Fruit fly (Drosophila melanogaster): ENCODE measurements around the gene CG31436.

Gene CG31436

dm6 chr3R:25287128-25287527 is 16.8 kb upstream of the CG31436 start, which contains the start of gene CG13658:
TSS of gene CG13658 (plus strand) at chr3R:25287474.
- peak; percentile 40 for TF ChIP-seq CG17801 (GFP tag; optimal IDR thresholded peaks at IDR 0.05; ENCODE audit: partially characterized antibody)

- no peak for TF ChIP-seq CG17801 (GFP tag; optimal IDR thresholded peaks at IDR 0.05; ENCODE audit: partially characterized antibody)
These were observed 14.3 kb upstream of the CG31436 start, which contains the start of gene CG11893 for dm6 chr3R:25289589-25289988. TSS of gene CG11893 (plus strand) at chr3R:25289889.

- TF ChIP-seq CG17801 (GFP tag; optimal IDR thresholded peaks at IDR 0.05; ENCODE audit: partially characterized antibody) = peak; percentile 90
These were observed 11.1 kb upstream of the CG31436 start, which contains the start of gene CG31098 for dm6 chr3R:25292864-25293284. TSS of gene CG31098 (minus strand) at chr3R:25292977.

- no peak for TF ChIP-seq CG17801 (GFP tag; optimal IDR thresholded peaks at IDR 0.05; ENCODE audit: partially characterized antibody)
These were observed 8.5 kb upstream of the CG31436 start, which contains the start of gene CG31102 for dm6 chr3R:25295320-25296020. TSS of gene CG31102 (minus strand) at chr3R:25295594.

dm6 chr3R:25297678-25298077 is 6.3 kb upstream of the CG31436 start, which contains the start of gene CG31097:
TSS of gene CG31097 (minus strand) at chr3R:25297778.
- TF ChIP-seq CG17801 (GFP tag; optimal IDR thresholded peaks at IDR 0.05; ENCODE audit: partially characterized antibody) = no peak

dm6 chr3R:25299507-25299964 is 4.4 kb upstream of the CG31436 start, which contains the start of gene CG31288:
TSS of gene CG31288 (minus strand) at chr3R:25299557.
- TF ChIP-seq CG17801 (GFP tag; optimal IDR thresholded peaks at IDR 0.05; ENCODE audit: partially characterized antibody) = no peak

- TF ChIP-seq CG17801 (GFP tag; optimal IDR thresholded peaks at IDR 0.05; ENCODE audit: partially characterized antibody) = no peak
These were observed 3.4 kb upstream of the CG31436 start, which contains the start of gene CG13659 for dm6 chr3R:25300575-25300974. TSS of gene CG13659 (plus strand) at chr3R:25300891.

dm6 chr3R:25302239-25302638 is 1.7 kb upstream of the CG31436 start, which contains the start of gene CG31370:
TSS of gene CG31370 (plus strand) at chr3R:25302464.
- TF ChIP-seq CG17801 (GFP tag; optimal IDR thresholded peaks at IDR 0.05; ENCODE audit: partially characterized antibody) = no peak

- no peak for TF ChIP-seq CG17801 (GFP tag; optimal IDR thresholded peaks at IDR 0.05; ENCODE audit: partially characterized antibody)
These were observed 2.0 kb downstream of the CG31436 start for dm6 chr3R:25305822-25306544.

dm6 chr3R:25308228-25308627 is 4.3 kb downstream of the CG31436 start, which contains the start of gene CG10550:
TSS of gene CG10550 (minus strand) at chr3R:25308391.
- no peak for TF ChIP-seq CG17801 (GFP tag; optimal IDR thresholded peaks at IDR 0.05; ENCODE audit: partially characterized antibody)

dm6 chr3R:25309175-25309574 is 5.2 kb downstream of the CG31436 start:
- TF ChIP-seq CG17801 (GFP tag; optimal IDR thresholded peaks at IDR 0.05; ENCODE audit: partially characterized antibody) = no peak

- no peak for TF ChIP-seq CG17801 (GFP tag; optimal IDR thresholded peaks at IDR 0.05; ENCODE audit: partially characterized antibody)
These were observed 6.9 kb downstream of the CG31436 start, which contains the start of gene CG31099 for dm6 chr3R:25310843-25311242. TSS of gene CG31099 (minus strand) at chr3R:25310943.

dm6 chr3R:25312583-25312982 is 8.6 kb downstream of the CG31436 start:
- TF ChIP-seq CG17801 (GFP tag; optimal IDR thresholded peaks at IDR 0.05; ENCODE audit: partially characterized antibody) = no peak

dm6 chr3R:25313771-25314170 is 9.8 kb downstream of the CG31436 start, which contains the start of gene CG31087:
TSS of gene CG31087 (minus strand) at chr3R:25313833.
- no peak for TF ChIP-seq CG17801 (GFP tag; optimal IDR thresholded peaks at IDR 0.05; ENCODE audit: partially characterized antibody)

- no peak for TF ChIP-seq CG17801 (GFP tag; optimal IDR thresholded peaks at IDR 0.05; ENCODE audit: partially characterized antibody)
These were observed 12.1 kb downstream of the CG31436 start, which contains the start of gene CG10559 for dm6 chr3R:25316016-25316415. TSS of gene CG10559 (minus strand) at chr3R:25316116.
